Worm (Caenorhabditis elegans): ENCODE data around the gene T02H6.8.

The T02H6.8 gene

DNA sequence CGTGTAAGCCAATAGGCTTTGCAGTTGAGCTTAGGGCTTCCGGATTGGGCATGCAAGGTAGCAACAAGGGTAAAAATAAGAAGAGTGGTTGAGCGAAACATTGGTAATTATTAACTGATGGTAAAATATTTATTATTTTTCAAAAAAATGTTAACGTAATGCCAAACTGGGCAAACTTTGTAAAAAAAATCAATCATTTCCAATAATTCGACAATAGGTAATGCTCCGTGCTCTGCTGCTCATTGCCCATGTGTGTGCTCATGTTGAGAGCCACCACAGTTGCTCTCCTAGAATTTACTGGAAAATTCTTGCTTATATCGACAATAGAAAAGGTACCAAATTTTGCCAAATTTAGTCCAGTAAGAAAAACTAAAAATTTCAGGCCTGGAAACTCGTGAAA, at the start of gene T02H6.8, which contains the start of gene T02H6.10:
Gene T02H6.8, plus strand, starts transcription at position 221 of the 400 bp plus-strand sequence.
Gene T02H6.10, minus strand, starts transcription at position 101 of the 400 bp plus-strand sequence.
- no peak for TF ChIP-seq unc-62 (GFP tag; optimal IDR thresholded peaks at IDR 0.05)

DNA sequence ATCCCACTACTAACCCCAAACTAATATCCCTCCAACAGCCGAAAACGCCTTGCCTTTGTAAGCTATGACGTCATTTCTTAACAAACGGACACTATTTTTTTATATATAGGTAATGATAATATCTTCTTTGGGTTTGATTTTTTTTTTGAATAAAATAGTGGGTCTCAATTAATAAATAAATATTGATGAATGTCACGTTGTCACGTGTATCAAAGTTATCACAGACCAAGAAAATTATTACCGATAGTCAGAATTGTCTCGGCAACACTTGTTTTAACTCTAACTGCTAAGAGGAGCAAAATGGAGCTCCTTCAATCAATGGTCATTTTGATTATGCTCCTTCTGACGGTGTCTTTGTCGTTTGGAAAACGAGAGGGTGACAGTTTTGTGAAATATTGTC, 46.6 kb upstream of the T02H6.8 start, which contains the start of gene T04B8.1:
Gene T04B8.1, plus strand, starts transcription at position 301 of the 400 bp plus-strand sequence.
- no peak for TF ChIP-seq unc-62 (GFP tag; optimal IDR thresholded peaks at IDR 0.05)

DNA sequence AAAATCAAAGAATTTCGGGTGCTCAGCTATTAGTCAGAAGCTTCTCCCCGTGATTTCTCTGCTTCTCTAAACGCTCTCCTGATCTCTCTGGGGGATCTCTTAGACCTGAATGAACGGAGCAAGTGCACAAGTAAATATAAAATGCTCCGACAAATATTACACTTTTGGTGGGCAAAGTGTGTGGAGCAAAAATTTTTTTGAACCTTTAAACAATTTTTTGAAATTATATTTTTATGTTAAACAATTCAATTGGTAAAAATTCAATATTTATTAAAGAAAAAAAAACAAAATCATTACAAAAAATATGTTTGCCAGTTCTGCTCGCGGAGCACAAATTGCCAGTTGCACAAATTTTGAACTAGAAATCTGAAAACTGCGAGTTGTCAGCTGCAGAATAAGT, 41.2 kb upstream of the T02H6.8 start, which contains the start of gene K07E8.6:
Gene K07E8.6, minus strand, starts transcription at position 101 of the 400 bp plus-strand sequence.
- TF ChIP-seq unc-62 (GFP tag; optimal IDR thresholded peaks at IDR 0.05), result no peak

DNA sequence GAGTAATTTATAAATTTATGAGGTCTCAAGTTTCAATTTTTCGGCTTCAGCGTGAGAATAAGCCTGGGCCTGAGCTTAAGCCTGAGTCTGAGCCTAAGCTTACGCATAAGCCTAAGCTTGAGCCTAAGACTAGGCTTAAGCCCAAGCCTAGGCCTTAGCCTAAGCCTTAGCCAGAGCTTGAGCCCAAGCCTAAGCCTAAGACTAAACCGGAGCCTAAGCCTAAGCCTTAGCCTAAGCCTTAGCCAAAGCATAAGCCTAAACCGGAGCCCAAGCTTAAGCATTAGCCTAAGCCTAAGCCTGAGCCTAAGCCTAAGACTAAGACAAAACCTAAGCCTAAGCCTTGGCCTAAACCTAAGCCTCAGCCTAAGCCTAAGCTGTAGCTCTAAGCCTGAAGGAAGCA, 36.9 kb upstream of the T02H6.8 start:
- TF ChIP-seq unc-62 (GFP tag; optimal IDR thresholded peaks at IDR 0.05), result no peak

DNA sequence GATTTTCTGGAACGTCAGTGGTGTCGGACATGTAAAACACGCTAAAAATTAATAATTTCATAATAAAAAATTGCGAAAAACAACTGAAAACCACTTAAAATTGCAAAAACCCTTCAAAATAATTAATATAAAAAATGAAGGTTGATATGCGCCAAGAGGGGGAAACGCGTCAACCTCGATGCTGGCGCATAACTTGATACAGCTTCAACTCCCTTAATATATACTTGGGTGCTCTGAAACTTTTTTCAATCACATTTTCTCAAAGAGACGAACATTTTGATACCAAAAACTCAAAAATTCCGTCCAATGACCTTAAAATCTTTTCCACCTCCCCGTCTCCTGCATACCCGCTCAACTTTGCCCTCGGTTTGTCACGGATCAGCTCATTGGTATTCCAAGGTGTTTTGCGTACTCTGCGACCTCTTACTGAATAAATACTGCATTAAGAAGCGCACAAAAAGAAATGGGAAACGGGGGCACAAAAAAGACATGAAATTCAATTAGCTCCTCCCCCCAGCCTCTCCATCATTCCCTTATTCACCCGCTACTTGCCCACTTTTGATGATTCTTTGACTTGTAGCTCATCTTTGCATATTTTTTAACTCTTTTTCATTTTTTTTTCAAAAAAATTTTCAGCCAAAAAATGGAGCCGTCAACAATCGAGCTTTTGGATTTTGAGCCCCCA, 30.2 kb upstream of the T02H6.8 start, which contains the start of the genes K07E8.7 and frpr-14:
Gene K07E8.7, minus strand, starts transcription at position 47 of the 685 bp plus-strand sequence.
Gene frpr-14, plus strand, starts transcription at position 635 of the 685 bp plus-strand sequence.
- TF ChIP-seq unc-62 (GFP tag; optimal IDR thresholded peaks at IDR 0.05), result no peak

DNA sequence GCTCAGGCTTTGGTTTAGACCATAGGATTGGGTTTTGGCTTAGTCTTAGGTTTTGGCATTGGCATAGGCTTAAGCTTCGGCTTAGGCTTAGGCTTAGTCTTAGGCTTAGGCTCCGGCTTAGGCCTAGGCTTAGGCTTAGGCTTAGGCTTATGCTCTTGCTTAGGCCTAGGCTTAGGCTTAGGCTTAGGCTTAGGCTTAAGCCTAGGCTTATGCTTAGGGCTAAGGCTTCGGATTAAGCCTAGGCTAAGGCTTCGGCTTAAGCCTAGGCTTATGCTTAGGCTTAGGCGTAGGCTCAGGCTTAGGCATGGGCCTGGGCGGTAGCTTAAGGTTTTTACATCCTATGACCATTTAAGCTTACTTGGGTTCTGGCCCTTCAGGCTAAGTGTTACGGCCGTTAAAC, 29.3 kb upstream of the T02H6.8 start:
- TF ChIP-seq unc-62 (GFP tag; optimal IDR thresholded peaks at IDR 0.05), result no peak

DNA sequence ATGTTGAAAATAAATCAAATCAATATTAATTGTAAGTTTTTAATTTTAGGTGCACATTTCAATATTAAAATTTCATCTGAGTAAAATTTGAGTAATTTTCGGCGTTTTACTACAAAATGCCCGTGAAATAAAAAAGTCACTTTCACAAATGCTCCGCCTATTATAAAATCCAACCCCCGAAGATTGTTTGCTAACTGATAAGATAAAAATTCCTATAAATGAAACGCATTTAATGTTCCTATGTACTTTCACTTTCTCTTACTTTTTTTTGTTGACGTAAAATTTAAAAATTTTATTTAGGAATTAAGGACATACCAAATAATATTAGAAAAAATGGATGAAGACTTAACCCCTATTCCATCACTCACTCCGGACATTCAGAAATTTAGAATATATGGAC, 22.3 kb upstream of the T02H6.8 start, which contains the start of gene sdz-24:
Gene sdz-24, plus strand, starts transcription at position 301 of the 400 bp plus-strand sequence.
- TF ChIP-seq unc-62 (GFP tag; optimal IDR thresholded peaks at IDR 0.05), result no peak

DNA sequence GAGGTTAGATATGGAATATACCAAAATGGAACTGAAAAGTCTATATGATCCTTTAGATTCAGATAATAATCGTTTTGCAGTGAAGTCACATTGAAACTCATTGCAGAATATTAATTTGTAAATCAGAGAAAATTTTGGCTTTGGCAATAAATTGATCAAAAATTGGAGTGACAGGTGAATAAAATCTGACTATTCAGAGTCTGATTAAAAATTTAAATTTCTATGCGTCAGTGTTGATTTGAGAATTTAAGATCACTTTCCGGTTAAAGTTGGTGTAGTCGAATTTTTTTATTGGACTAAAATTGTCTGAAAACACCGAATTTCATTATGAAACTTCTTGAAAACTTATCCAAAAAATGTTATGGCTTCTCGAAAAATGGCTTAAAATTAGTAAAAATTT, 18.9 kb upstream of the T02H6.8 start, which contains the start of gene sri-45:
Gene sri-45, minus strand, starts transcription at position 101 of the 400 bp plus-strand sequence.
- TF ChIP-seq unc-62 (GFP tag; optimal IDR thresholded peaks at IDR 0.05), result no peak

DNA sequence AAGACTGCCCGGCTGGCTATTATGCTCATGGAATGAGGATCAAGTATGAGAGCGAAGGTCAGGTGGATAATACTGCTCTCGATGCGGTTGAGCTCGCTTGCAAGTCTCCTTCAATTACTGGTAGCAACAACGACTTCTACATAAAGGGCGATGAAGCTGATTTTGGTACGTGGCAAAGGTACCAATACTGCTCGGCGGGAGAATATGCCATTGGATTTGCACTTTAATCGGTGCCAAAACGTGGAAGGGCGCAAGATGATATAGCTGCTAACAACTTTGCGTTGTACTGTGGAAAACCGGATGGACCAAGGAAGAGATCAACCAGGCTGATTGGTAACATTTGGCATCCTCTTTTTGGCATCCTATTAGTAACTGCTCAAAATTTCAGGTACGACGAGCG, 12.8 kb upstream of the T02H6.8 start:
- TF ChIP-seq unc-62 (GFP tag; optimal IDR thresholded peaks at IDR 0.05), result no peak

DNA sequence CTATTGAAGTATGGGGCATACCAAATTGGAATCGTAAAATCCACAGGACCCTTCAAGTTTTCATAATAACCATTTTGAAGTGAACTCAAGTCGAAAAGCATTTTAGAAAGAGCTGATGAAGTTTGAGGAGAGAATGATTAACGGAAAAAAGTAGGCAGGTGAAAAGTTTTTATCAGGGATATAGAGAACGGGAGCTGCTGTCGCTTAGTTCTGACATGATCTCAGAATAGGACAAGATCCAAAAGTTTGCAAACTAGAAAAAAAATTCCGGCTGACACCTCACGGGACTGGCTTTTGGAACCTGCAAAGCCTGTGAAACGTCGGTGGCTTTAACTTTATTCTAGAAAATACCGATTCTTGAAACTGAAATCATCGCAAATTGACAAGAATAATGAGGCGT, 9.6 kb upstream of the T02H6.8 start, which contains the start of gene sri-46:
Gene sri-46, minus strand, starts transcription at position 101 of the 400 bp plus-strand sequence.
- TF ChIP-seq unc-62 (GFP tag; optimal IDR thresholded peaks at IDR 0.05), result no peak

DNA sequence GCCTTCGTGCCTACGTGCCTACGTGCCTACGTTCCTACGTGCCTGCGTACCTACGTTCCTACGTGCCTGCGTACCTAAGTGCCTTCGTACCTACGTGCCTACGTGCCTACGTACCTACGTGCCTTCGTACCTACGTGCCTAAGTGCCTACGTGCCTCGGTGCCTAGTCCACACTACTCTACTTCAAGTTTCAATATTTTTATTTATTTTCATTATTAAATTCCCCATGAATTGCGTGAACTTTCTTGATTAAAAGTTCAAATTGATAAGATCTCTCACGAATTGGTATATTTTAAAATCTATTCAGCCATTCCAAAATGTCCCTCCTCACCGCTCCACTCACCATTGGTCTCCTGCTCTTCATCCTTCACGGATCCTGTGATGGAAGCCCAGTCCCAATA, 6.5 kb upstream of the T02H6.8 start, which contains the start of gene Y39F10C.3:
Gene Y39F10C.3, plus strand, starts transcription at position 301 of the 400 bp plus-strand sequence.
- TF ChIP-seq unc-62 (GFP tag; optimal IDR thresholded peaks at IDR 0.05), result no peak

DNA sequence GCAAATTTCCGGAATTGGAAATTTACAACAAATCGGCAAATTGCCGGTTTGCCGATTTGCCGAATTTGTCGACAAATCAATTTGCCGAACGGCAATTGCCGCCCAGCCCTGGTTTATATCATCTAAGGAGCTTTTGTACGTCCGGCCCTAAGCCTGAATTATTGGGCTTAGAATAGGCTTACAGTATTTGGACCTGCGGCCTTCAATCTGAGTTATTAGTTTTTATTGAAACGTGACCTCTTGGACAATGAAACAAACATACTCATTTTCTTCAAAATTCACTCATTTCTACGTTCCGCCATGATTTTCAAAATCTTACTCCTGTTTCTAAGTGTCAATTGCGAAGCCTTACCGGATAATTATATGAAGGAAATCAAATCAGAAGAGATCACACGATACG, 5.3 kb upstream of the T02H6.8 start, which contains the start of gene Y39F10C.1:
Gene Y39F10C.1, plus strand, starts transcription at position 301 of the 400 bp plus-strand sequence.
- no peak for TF ChIP-seq unc-62 (GFP tag; optimal IDR thresholded peaks at IDR 0.05)

DNA sequence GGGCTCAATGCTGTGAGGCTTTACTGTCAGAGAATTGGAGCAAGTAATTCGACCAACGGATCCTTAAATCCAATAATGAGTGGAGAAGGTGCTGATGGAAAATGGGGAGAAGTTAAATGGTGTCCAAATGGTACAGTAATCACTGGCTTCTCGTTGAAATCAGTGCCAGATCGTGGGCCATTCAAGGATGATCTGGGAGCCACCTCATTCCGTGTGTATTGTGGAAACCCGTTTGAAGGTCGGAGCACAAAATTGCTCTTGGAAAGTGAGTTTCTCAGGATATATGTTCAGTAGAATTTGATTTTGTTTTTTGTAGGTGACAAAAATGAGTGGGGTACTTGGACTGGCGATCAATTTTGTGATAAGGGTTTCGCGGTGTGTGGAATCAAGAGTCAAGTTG, 4.8 kb upstream of the T02H6.8 start:
- TF ChIP-seq unc-62 (GFP tag; optimal IDR thresholded peaks at IDR 0.05), result no peak

DNA sequence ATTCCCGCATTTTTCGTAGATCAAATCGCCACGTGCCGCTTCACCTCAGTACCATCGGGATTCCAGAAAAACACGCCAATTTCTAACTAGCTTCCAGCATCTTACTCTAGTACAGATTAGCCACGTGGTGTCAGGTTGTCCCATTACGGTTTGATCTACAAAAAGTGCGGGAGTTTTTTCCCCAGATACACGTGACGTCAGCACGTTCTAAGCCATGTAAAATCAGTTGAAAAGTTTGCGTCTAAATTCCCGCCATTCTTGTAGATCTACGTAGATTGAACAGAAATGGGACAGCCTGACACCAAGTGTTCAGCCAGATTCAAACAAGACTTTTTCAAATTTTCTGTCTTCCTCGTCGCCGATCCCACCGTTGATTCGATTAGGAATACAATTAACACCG, 2.1 kb upstream of the T02H6.8 start, which contains the start of gene T02H6.9:
Gene T02H6.9, plus strand, starts transcription at position 301 of the 400 bp plus-strand sequence.
- no peak for TF ChIP-seq unc-62 (GFP tag; optimal IDR thresholded peaks at IDR 0.05)

DNA sequence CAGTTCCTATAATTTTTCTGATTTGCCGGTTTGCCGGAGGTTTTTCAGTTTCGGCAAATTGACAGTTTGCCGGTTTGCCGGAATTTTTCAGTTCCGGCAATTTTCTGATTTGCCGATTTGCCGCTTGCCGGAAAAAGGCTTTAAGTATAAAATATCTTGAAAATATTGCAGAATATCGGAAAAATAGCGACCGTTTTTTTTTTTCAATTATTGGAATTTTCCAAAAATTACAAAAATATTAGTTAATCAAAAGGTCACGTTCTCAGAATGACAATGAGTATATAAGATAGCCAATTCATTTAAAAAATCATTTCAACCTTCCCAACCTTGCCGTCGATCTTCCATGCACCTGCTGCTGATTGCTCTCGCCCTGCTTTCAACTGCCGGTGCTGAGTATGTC, 1.7 kb downstream of the T02H6.8 start, which contains the start of gene T02H6.7:
Gene T02H6.7, plus strand, starts transcription at position 301 of the 400 bp plus-strand sequence.
- TF ChIP-seq unc-62 (GFP tag; optimal IDR thresholded peaks at IDR 0.05), result no peak

DNA sequence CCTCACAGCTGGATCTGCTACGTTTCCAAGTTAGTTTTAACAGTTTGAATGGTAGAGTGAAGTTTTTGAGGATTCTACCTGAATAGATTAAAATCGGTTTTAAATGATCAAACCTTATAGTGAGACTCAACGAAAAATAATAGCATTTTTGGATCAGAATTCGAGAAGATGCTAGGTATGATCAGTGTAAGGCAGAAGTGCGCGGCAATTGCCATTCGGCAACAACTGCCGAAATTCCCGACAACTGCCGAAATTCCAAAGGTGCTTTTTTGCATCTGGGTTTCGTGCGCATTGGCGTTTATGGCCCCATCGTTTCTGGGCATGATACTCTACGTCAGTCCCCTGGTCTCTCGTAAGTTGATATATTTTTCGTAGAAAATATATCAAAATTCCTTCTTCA, 2.8 kb downstream of the T02H6.8 start, which contains the start of gene T02H6.6:
Gene T02H6.6, plus strand, starts transcription at position 301 of the 400 bp plus-strand sequence.
- TF ChIP-seq unc-62 (GFP tag; optimal IDR thresholded peaks at IDR 0.05), result no peak

DNA sequence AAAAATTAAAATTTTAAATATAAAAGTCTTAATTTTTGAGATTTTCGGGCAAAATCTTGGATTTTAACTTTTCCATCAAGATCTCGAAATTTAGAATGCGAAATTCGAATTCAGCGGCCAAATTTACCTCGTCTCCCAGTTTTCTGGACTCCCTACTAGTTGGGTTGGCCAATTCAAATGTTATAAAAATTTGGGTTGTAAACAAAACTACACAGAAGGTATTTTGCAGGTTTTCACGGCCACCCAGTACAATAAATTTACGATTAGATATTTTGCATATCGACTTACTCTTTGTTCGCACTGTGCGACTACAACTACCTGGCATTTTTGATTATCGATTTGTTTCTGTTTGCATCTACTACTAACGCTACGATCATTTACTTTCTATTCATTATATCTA, 4.2 kb downstream of the T02H6.8 start, which contains the start of gene T02H6.5:
Gene T02H6.5, plus strand, starts transcription at position 301 of the 400 bp plus-strand sequence.
- no peak for TF ChIP-seq unc-62 (GFP tag; optimal IDR thresholded peaks at IDR 0.05)
